Fruit fly (Drosophila melanogaster): ENCODE results near the gene CG13793.

The CG13793 gene

DNA sequence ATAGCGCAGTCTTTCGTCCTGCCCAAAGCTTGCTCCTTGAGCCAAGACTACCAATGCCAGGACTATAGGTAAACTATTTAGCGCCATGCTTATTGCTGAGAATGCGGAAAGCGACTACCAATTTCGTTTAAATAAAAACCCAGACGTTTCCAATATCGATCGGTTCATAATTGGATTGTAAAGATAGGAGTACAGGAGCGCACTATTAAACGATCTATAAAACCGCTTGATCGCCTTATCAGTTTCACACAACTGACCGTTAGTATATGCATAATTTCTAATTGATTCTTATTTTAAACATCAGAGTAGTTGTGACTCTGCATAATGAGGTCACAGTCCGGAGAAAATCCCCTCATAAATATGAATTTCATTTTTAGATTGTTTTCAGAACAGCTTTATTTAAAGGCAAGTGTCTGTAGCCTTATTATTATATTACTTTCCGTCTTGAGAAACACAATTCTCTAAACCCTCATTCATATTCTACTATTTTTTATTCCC, 26.7 kb downstream of the CG13793 start, which contains the start of the genes CG7025 and CG43235:
Gene CG7025 (minus strand): TSS at position 101 of the 498 bp plus-strand sequence.
Gene CG43235 (plus strand): TSS at position 448 of the 498 bp plus-strand sequence.
- TF ChIP-seq Mnt (GFP tag; optimal IDR thresholded peaks at IDR 0.05) (no peak), kay (GFP tag; ENCODE audit: borderline replicate concordance) (peak; percentile 22), tj (GFP tag; optimal IDR thresholded peaks at IDR 0.05) (no peak), ovo (GFP tag; optimal IDR thresholded peaks at IDR 0.05) (no peak)

- TF ChIP-seq toe (GFP tag; optimal IDR thresholded peaks at IDR 0.05): no peak
- TF ChIP-seq Mnt (GFP tag; optimal IDR thresholded peaks at IDR 0.05): no peak
- no peak for TF ChIP-seq CG7045 (GFP tag; optimal IDR thresholded peaks at IDR 0.05)
- no peak for TF ChIP-seq ovo (GFP tag; optimal IDR thresholded peaks at IDR 0.05)
- no peak for TF ChIP-seq cnc (optimal IDR thresholded peaks at IDR 0.05)
- no peak for TF ChIP-seq cic (GFP tag; optimal IDR thresholded peaks at IDR 0.05)
- TF ChIP-seq bab1 (GFP tag; optimal IDR thresholded peaks at IDR 0.05): no peak
- no peak for TF ChIP-seq CG1620 (GFP tag; optimal IDR thresholded peaks at IDR 0.05)
- no peak for TF ChIP-seq Clk (GFP tag; optimal IDR thresholded peaks at IDR 0.05)
- no peak for TF ChIP-seq Hr96 (GFP tag; optimal IDR thresholded peaks at IDR 0.05)
- TF ChIP-seq CG14711 (tag; optimal IDR thresholded peaks at IDR 0.05): no peak
- no peak for TF ChIP-seq kay (GFP tag; ENCODE audit: borderline replicate concordance)
- TF ChIP-seq CG33017 (tag; optimal IDR thresholded peaks at IDR 0.05): no peak
- no peak for TF ChIP-seq tj (GFP tag; optimal IDR thresholded peaks at IDR 0.05)
- no peak for TF ChIP-seq CG7101 (tag; optimal IDR thresholded peaks at IDR 0.05)
- no peak for TF ChIP-seq CG12768 (GFP tag; optimal IDR thresholded peaks at IDR 0.05)
These were observed 28.3 kb downstream of the CG13793 start, which contains the start of gene CG18585 for dm6 chr2L:7690961-7691360. CG18585 (minus strand) TSS chr2L:7691061.

DNA sequence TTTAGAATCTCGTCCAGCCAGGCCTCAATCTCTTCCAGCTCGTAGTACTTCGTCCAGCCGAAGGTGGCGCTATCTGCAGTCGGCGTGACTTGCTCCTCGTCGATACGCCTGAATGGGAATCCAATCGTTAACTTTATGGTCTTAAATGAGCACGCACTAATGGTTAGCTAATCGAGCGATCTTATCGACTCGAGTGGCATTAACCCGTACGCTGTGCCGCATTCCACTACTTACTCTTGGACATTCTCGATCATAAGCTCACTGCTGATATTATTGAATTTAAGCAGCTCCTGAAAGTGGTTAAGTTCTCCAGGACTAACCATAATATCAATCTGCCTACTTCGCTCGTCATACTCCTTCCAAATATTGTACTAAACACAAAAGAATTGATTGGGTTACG, 28.8 kb downstream of the CG13793 start:
- TF ChIP-seq tj (GFP tag; optimal IDR thresholded peaks at IDR 0.05) (no peak), Mnt (GFP tag; optimal IDR thresholded peaks at IDR 0.05) (no peak), CG33017 (tag; optimal IDR thresholded peaks at IDR 0.05) (no peak), Hr96 (GFP tag; optimal IDR thresholded peaks at IDR 0.05) (no peak), ovo (GFP tag; optimal IDR thresholded peaks at IDR 0.05) (no peak), CG11617 (GFP tag; optimal IDR thresholded peaks at IDR 0.05) (no peak), CG14711 (tag; optimal IDR thresholded peaks at IDR 0.05) (no peak), CG5204 (GFP tag; optimal IDR thresholded peaks at IDR 0.05) (no peak), toe (GFP tag; optimal IDR thresholded peaks at IDR 0.05) (no peak), cic (GFP tag; optimal IDR thresholded peaks at IDR 0.05) (no peak), pad (GFP tag; optimal IDR thresholded peaks at IDR 0.05) (no peak), Clk (GFP tag; optimal IDR thresholded peaks at IDR 0.05) (no peak), Crg-1 (GFP tag; optimal IDR thresholded peaks at IDR 0.05) (no peak), CG7045 (GFP tag; optimal IDR thresholded peaks at IDR 0.05) (no peak), CG1620 (GFP tag; optimal IDR thresholded peaks at IDR 0.05) (no peak), kay (GFP tag; ENCODE audit: borderline replicate concordance) (no peak)

DNA sequence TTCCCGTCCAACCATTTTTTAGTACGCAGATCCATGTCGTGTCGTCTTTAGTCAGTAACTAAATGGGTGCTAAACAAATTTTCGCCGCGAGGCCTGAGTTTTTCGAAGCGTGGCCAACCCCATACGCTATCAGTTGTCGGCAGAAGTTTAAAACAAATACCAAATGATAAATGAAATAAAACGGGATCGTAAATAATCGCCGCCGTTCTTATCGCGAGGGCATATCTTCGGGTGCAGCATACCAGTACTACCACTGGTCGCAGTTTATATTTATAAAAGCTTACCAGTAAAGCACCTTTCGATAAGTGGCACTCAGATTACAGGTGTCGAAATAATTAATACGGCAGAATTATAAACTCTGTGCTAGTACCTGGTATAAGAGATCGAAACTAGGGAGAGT, 34.0 kb downstream of the CG13793 start:
- TF ChIP-seq Crg-1 (GFP tag; optimal IDR thresholded peaks at IDR 0.05): no peak
- TF ChIP-seq Hr96 (GFP tag; optimal IDR thresholded peaks at IDR 0.05): no peak
- TF ChIP-seq CG11617 (GFP tag; optimal IDR thresholded peaks at IDR 0.05): no peak
- TF ChIP-seq cnc (optimal IDR thresholded peaks at IDR 0.05): no peak
- no peak for TF ChIP-seq toe (GFP tag; optimal IDR thresholded peaks at IDR 0.05)
- peak; percentile 41 for TF ChIP-seq CG33017 (tag; optimal IDR thresholded peaks at IDR 0.05)
- peak; percentile 92 for TF ChIP-seq kay (GFP tag; ENCODE audit: borderline replicate concordance)
- TF ChIP-seq CG7045 (GFP tag; optimal IDR thresholded peaks at IDR 0.05): no peak
- TF ChIP-seq Clk (GFP tag; optimal IDR thresholded peaks at IDR 0.05): no peak
- no peak for TF ChIP-seq CG1620 (GFP tag; optimal IDR thresholded peaks at IDR 0.05)
- peak; percentile 61 for TF ChIP-seq CG12768 (GFP tag; optimal IDR thresholded peaks at IDR 0.05)
- no peak for TF ChIP-seq pad (GFP tag; optimal IDR thresholded peaks at IDR 0.05)
- no peak for TF ChIP-seq CG14711 (tag; optimal IDR thresholded peaks at IDR 0.05)
- TF ChIP-seq Mnt (GFP tag; optimal IDR thresholded peaks at IDR 0.05): peak; percentile 34
- TF ChIP-seq tj (GFP tag; optimal IDR thresholded peaks at IDR 0.05): no peak
- no peak for TF ChIP-seq CG7101 (tag; optimal IDR thresholded peaks at IDR 0.05)
- peak; percentile 76 for TF ChIP-seq cic (GFP tag; optimal IDR thresholded peaks at IDR 0.05)
- no peak for TF ChIP-seq CG5204 (GFP tag; optimal IDR thresholded peaks at IDR 0.05)
- TF ChIP-seq ovo (GFP tag; optimal IDR thresholded peaks at IDR 0.05): no peak
- no peak for TF ChIP-seq bab1 (GFP tag; optimal IDR thresholded peaks at IDR 0.05)

dm6 chr2L:7680298-7680697, 39.0 kb downstream of the CG13793 start:
- no peak for TF ChIP-seq pad (GFP tag; optimal IDR thresholded peaks at IDR 0.05)
- TF ChIP-seq kay (GFP tag; ENCODE audit: borderline replicate concordance): peak; percentile 12
- no peak for TF ChIP-seq Hr96 (GFP tag; optimal IDR thresholded peaks at IDR 0.05)

DNA sequence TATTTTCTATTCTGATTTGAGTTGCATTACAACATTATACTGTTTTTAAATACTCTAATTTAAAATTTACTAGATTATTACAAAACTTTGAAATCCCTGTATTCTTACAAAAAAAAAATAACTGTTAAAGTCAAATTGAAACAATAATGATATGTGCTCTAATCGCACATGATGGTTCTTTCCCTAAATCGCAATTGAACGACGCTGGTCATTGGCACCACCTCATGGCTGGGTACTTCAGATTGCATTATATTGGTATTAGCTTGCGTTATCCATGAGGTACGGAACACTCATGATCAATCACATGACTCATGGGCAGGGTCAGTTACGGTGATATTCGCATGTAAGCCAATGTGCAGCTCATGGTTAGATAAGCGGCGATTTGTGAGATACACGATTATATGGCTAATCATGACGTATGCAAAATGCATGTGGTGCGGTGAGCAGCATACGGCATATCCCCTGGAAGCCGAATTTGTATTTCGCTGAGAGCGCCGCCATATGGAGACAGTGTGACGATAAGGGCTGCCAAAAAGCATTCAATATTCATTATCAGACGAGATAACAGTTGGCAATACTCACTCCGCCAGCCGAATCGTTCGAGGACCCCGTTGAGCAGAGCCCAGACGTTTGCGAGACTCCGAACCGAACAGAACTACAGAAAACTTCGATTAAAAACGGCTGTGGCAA, 41.0 kb downstream of the CG13793 start:
- TF ChIP-seq bab1 (GFP tag; optimal IDR thresholded peaks at IDR 0.05) (no peak), cic (GFP tag; optimal IDR thresholded peaks at IDR 0.05) (peak; percentile 30), CG12768 (GFP tag; optimal IDR thresholded peaks at IDR 0.05) (no peak), CG7045 (GFP tag; optimal IDR thresholded peaks at IDR 0.05) (no peak), toe (GFP tag; optimal IDR thresholded peaks at IDR 0.05) (no peak), CG7101 (tag; optimal IDR thresholded peaks at IDR 0.05) (no peak), tj (GFP tag; optimal IDR thresholded peaks at IDR 0.05) (no peak), pad (GFP tag; optimal IDR thresholded peaks at IDR 0.05) (no peak), ovo (GFP tag; optimal IDR thresholded peaks at IDR 0.05) (no peak), CG14711 (tag; optimal IDR thresholded peaks at IDR 0.05) (no peak), CG33017 (tag; optimal IDR thresholded peaks at IDR 0.05) (no peak), cnc (optimal IDR thresholded peaks at IDR 0.05) (no peak), kay (GFP tag; ENCODE audit: borderline replicate concordance) (peak; percentile 87), CG5204 (GFP tag; optimal IDR thresholded peaks at IDR 0.05) (no peak), Hr96 (GFP tag; optimal IDR thresholded peaks at IDR 0.05) (no peak), Mnt (GFP tag; optimal IDR thresholded peaks at IDR 0.05) (peak; percentile 47), CG11617 (GFP tag; optimal IDR thresholded peaks at IDR 0.05) (no peak), Crg-1 (GFP tag; optimal IDR thresholded peaks at IDR 0.05) (no peak), CG1620 (GFP tag; optimal IDR thresholded peaks at IDR 0.05) (no peak), Clk (GFP tag; optimal IDR thresholded peaks at IDR 0.05) (no peak)
